Worm (Caenorhabditis elegans): ENCODE data around the gene gcna-1.

ce11 chrIII:6028432-6028831 lies 19.5 kb upstream of the gcna-1 start, which contains the start of gene tbx-7:
- no peak for TF ChIP-seq med-1 (GFP tag; optimal IDR thresholded peaks at IDR 0.05; ENCODE audit: insufficient read depth)
- no peak for TF ChIP-seq ztf-29 (GFP tag; IDR thresholded peaks at IDR 0.05)
- no peak for TF ChIP-seq tab-1 (GFP tag; IDR thresholded peaks at IDR 0.05)
- no peak for TF ChIP-seq flt-1 (GFP tag; IDR thresholded peaks at IDR 0.05)
- TF ChIP-seq T22C8.4 (GFP tag; IDR thresholded peaks at IDR 0.05), result no peak
